Worm (Caenorhabditis elegans) whole organism, young adult: Measurements from ENCODE around the gene R02F11.1.

ENCODE experiments used
- F10E7.11 ChIP-seq: sonication (generic microtip); optimal IDR thresholded peaks from 2 replicates; lab custom pipeline; 2017; ENCODE audit warnings: mild to moderate bottlenecking, missing genetic modification characterization, moderate library complexity, missing compliant biosample characterization
- Y79H2A.3 ChIP-seq: fragments of 200-800 bp; sonication (Bioruptor generic); conservative IDR thresholded peaks from 2 replicates; pipeline ENCODE4 v1.3.6; 2022; ENCODE audit warnings: missing genetic modification reagents, missing genetic modification characterization, missing compliant biosample characterization
- ama-1 ChIP-seq, 3 experiments: fragments of 150-350 bp in 1 of 3; sonication (generic microtip) in 2 of 3; optimal IDR thresholded peaks; 2 replicates each; lab custom pipeline; 2014 to 2018; ENCODE audit warnings: missing biosample characterization in 2 of 3, missing genetic modification characterization in 2 of 3, missing genetic modification reagents in 2 of 3
- aptf-2 ChIP-seq: fragments of 200-800 bp; sonication (Bioruptor generic); conservative IDR thresholded peaks from 2 replicates; pipeline ENCODE4 v1.3.6; 2022; ENCODE audit warnings: missing genetic modification reagents, missing genetic modification characterization, missing compliant biosample characterization
- bed-1 ChIP-seq: fragments of 200-800 bp; sonication (Bioruptor generic); IDR thresholded peaks from 2 replicates; pipeline ENCODE4 v1.3.6; 2022; ENCODE audit warnings: missing genetic modification reagents, missing genetic modification characterization, missing compliant biosample characterization
- ceh-100 ChIP-seq: fragments of 200-800 bp; sonication (Bioruptor generic); IDR thresholded peaks from 2 replicates; pipeline ENCODE4 v1.3.6; 2022; ENCODE audit warnings: missing genetic modification reagents, missing genetic modification characterization, missing compliant biosample characterization
- ceh-27 ChIP-seq: fragments of 200-800 bp; sonication (Bioruptor generic); optimal IDR thresholded peaks from 2 replicates; lab custom pipeline; 2018; ENCODE audit warnings: mild to moderate bottlenecking, missing genetic modification characterization, moderate library complexity, missing compliant biosample characterization
- dpl-1 ChIP-seq: fragments of 150-350 bp; optimal IDR thresholded peaks from 2 replicates; lab custom pipeline; 2014; ENCODE audit warnings: missing biosample characterization, missing genetic modification reagents, missing genetic modification characterization
- efl-1 ChIP-seq: fragments of 150-350 bp; optimal IDR thresholded peaks from 2 replicates; lab custom pipeline; 2014; ENCODE audit warnings: missing biosample characterization, missing genetic modification reagents, missing genetic modification characterization
- let-526 ChIP-seq: fragments of 200-800 bp; sonication (Bioruptor generic); IDR thresholded peaks from 2 replicates; pipeline ENCODE4 v1.3.6; 2022; ENCODE audit warnings: missing genetic modification reagents, missing genetic modification characterization, missing compliant biosample characterization
- snpc-1.3 ChIP-seq: sonication (generic microtip); optimal IDR thresholded peaks from 2 replicates; lab custom pipeline; 2017; ENCODE audit warnings: missing genetic modification characterization, mild to moderate bottlenecking, missing compliant biosample characterization, antibody characterized with exemption, moderate library complexity, missing genotype, missing genetic modification reagents; ENCODE audit not compliant: insufficient read depth
- tlf-1 ChIP-seq: fragments of 200-800 bp; sonication (Bioruptor generic); optimal IDR thresholded peaks from 2 replicates; lab custom pipeline; 2018; ENCODE audit warnings: mild to moderate bottlenecking, missing genetic modification characterization, missing compliant biosample characterization
- zfh-2 ChIP-seq: fragments of 200-800 bp; sonication (Bioruptor generic); conservative IDR thresholded peaks from 2 replicates; pipeline ENCODE4 v1.3.6; 2022; ENCODE audit warnings: missing genetic modification reagents, missing genetic modification characterization, missing compliant biosample characterization
- ztf-6 ChIP-seq: fragments of 200-800 bp; sonication (Bioruptor generic); IDR thresholded peaks from 2 replicates; pipeline ENCODE4 v1.3.6; 2022; ENCODE audit warnings: missing genetic modification reagents, missing genetic modification characterization, missing compliant biosample characterization

DNA sequence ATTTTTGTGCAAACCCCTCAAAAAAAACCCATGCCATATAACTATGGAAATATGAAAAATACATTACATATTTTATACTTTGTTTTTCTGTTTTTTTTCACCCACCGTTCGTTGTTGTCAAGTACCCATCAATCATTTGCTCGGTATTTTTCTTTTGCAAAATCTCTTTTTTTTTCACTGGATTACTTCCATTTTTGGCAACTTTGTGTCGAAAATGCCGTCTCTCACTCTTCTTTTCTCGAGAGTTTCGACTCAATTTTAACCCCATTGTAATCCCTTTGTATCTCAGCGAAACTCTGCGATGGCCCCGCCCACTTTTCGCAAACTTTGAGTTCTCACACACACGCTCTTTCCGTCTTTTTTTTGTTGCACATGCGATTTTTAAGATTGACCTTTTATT lies 25.8 kb upstream of the R02F11.1 start:
- TF ChIP-seq tlf-1 (GFP tag; lab: Kevin White, UChicago) (no peak), ama-1 (optimal IDR thresholded peaks at IDR 0.05; lab: Kevin White, UChicago) (no peak), ama-1 (GFP tag; optimal IDR thresholded peaks at IDR 0.05; lab: Kevin White, UChicago) (no peak), bed-1 (no peak), ztf-6 (GFP tag; lab: Robert Waterston, UW) (no peak), dpl-1 (GFP tag; lab: Kevin White, UChicago) (no peak), F10E7.11 (no peak), efl-1 (no peak), aptf-2 (GFP tag; lab: Robert Waterston, UW) (no peak), ceh-27 (GFP tag; lab: Kevin White, UChicago) (no peak), Y79H2A.3 (GFP tag; lab: Robert Waterston, UW) (no peak), snpc-1.3 (tag; lab: Kevin White, UChicago) (no peak), let-526 (no peak), zfh-2 (no peak), ceh-100 (GFP tag; lab: Robert Waterston, UW) (no peak)
